Worm (Caenorhabditis elegans): Measurements from ENCODE around the gene slc-36.2.

Gene slc-36.2

ce11 chrII:475890-476420 lies 46.4 kb upstream of the slc-36.2 start, which contains the start of gene nsun-1 (continued):
- TF ChIP-seq ceh-14 (tag; optimal IDR thresholded peaks at IDR 0.05) (peak; percentile 73), tbx-7 (tag; optimal IDR thresholded peaks at IDR 0.05) (peak; percentile 51), K09A11.1 (tag; optimal IDR thresholded peaks at IDR 0.05; ENCODE audit: insufficient read depth) (no peak), C08G9.2 (tag; optimal IDR thresholded peaks at IDR 0.05) (peak; percentile 83), ztf-16 (tag; optimal IDR thresholded peaks at IDR 0.05) (peak; percentile 22), zip-5 (tag; optimal IDR thresholded peaks at IDR 0.05) (peak; percentile 60), ceh-22 (tag; optimal IDR thresholded peaks at IDR 0.05) (no peak), nfya-1 (tag; optimal IDR thresholded peaks at IDR 0.05) (peak; percentile 12)

ce11 chrII:484328-484916 lies 38.0 kb upstream of the slc-36.2 start, which contains the start of the genes gldi-1 and prp-21:
TSS of gene gldi-1 (minus strand) at chrII:484378.
TSS of gene prp-21 (plus strand) at chrII:484866.
- TF ChIP-seq ceh-30 (tag; optimal IDR thresholded peaks at IDR 0.05) (no peak), ets-4 (tag; optimal IDR thresholded peaks at IDR 0.05) (peak; percentile 63), pros-1 (tag; optimal IDR thresholded peaks at IDR 0.05) (no peak), ceh-24 (tag; optimal IDR thresholded peaks at IDR 0.05) (no peak), unc-86 (tag; optimal IDR thresholded peaks at IDR 0.05) (no peak), ceh-48 (tag; optimal IDR thresholded peaks at IDR 0.05) (no peak), pag-3 (tag; optimal IDR thresholded peaks at IDR 0.05; ENCODE audit: borderline replicate concordance) (no peak), npax-4 (tag; optimal IDR thresholded peaks at IDR 0.05) (no peak), tbx-7 (tag; optimal IDR thresholded peaks at IDR 0.05) (peak; percentile 40), nfya-1 (tag; optimal IDR thresholded peaks at IDR 0.05) (no peak), C38D4.7 (GFP tag; optimal IDR thresholded peaks at IDR 0.05) (no peak), eyg-1 (tag; optimal IDR thresholded peaks at IDR 0.05) (no peak), ceh-18 (tag; optimal IDR thresholded peaks at IDR 0.05) (no peak), hlh-8 (tag; optimal IDR thresholded peaks at IDR 0.05) (peak; percentile 57), sox-2 (GFP tag; IDR thresholded peaks at IDR 0.05) (no peak), pha-4 (tag; optimal IDR thresholded peaks at IDR 0.05) (no peak), ahr-1 (tag; optimal IDR thresholded peaks at IDR 0.05) (no peak), ceh-9 (tag; optimal IDR thresholded peaks at IDR 0.05) (no peak), syd-9 (tag; optimal IDR thresholded peaks at IDR 0.05) (no peak), mec-3 (tag; optimal IDR thresholded peaks at IDR 0.05; ENCODE audit: borderline replicate concordance) (no peak), madf-2 (tag; optimal IDR thresholded peaks at IDR 0.05) (no peak), hlh-13 (GFP tag; optimal IDR thresholded peaks at IDR 0.05) (no peak), K02D7.2 (tag; optimal IDR thresholded peaks at IDR 0.05) (no peak), hlh-30 (tag; optimal IDR thresholded peaks at IDR 0.05; ENCODE audit: insufficient read depth) (no peak), ceh-6 (GFP tag; optimal IDR thresholded peaks at IDR 0.05) (no peak), ceh-2 (tag; optimal IDR thresholded peaks at IDR 0.05) (peak; percentile 66), rnt-1 (tag; optimal IDR thresholded peaks at IDR 0.05) (no peak), tbx-2 (tag; optimal IDR thresholded peaks at IDR 0.05) (peak; percentile 38), zip-5 (tag; optimal IDR thresholded peaks at IDR 0.05) (peak; percentile 40), pat-9 (tag; optimal IDR thresholded peaks at IDR 0.05) (no peak), ceh-45 (GFP tag; IDR thresholded peaks at IDR 0.05) (no peak), T23F11.4 (GFP tag; optimal IDR thresholded peaks at IDR 0.05) (no peak), dve-1 (tag; optimal IDR thresholded peaks at IDR 0.05) (no peak), ceh-34 (tag; optimal IDR thresholded peaks at IDR 0.05) (no peak), C08G9.2 (tag; optimal IDR thresholded peaks at IDR 0.05) (peak; percentile 36), odd-2 (tag; optimal IDR thresholded peaks at IDR 0.05) (no peak), K09A11.1 (tag; optimal IDR thresholded peaks at IDR 0.05; ENCODE audit: insufficient read depth) (no peak), ref-2 (tag; optimal IDR thresholded peaks at IDR 0.05) (no peak), hlh-6 (tag; optimal IDR thresholded peaks at IDR 0.05) (no peak), ztf-16 (tag; optimal IDR thresholded peaks at IDR 0.05) (no peak), lin-11 (tag; optimal IDR thresholded peaks at IDR 0.05) (no peak), sox-4 (tag; optimal IDR thresholded peaks at IDR 0.05) (no peak), lim-6 (tag; optimal IDR thresholded peaks at IDR 0.05) (no peak), ama-1 (optimal IDR thresholded peaks at IDR 0.05) (no peak), unc-42 (tag; optimal IDR thresholded peaks at IDR 0.05) (peak; percentile 99), fax-1 (tag; optimal IDR thresholded peaks at IDR 0.05) (no peak), ttx-3 (tag; optimal IDR thresholded peaks at IDR 0.05) (no peak)
